Worm (Caenorhabditis elegans) whole organism, young adult: ENCODE data around the gene irk-3.

Experiments
- C17E4.6 ChIP-seq: fragments of 200-800 bp; sonication (Bioruptor generic); IDR thresholded peaks from 2 replicates; pipeline ENCODE4 v1.3.6; 2022; ENCODE audit warnings: missing genetic modification reagents, missing genetic modification characterization, missing compliant biosample characterization
- F39B2.1 ChIP-seq: fragments of 200-800 bp; sonication (Bioruptor generic); IDR thresholded peaks from 2 replicates; pipeline ENCODE4 v1.3.6; 2022; ENCODE audit warnings: missing genetic modification reagents, missing genetic modification characterization, missing compliant biosample characterization
- F57A8.1 ChIP-seq: fragments of 200-800 bp; sonication (Bioruptor generic); optimal IDR thresholded peaks from 2 replicates; lab custom pipeline; 2018; ENCODE audit warnings: mild to moderate bottlenecking, missing genetic modification characterization, moderate library complexity, missing compliant biosample characterization
- F57C9.4 ChIP-seq: sonication (generic microtip); optimal IDR thresholded peaks from 2 replicates; lab custom pipeline; 2017; ENCODE audit warnings: mild to moderate bottlenecking, missing genetic modification characterization, missing compliant biosample characterization
- Y53F4B.3 ChIP-seq: fragments of 200-800 bp; sonication (Bioruptor generic); IDR thresholded peaks from 2 replicates; pipeline ENCODE4 v1.3.6; 2022; ENCODE audit warnings: missing genetic modification reagents, missing genetic modification characterization, missing compliant biosample characterization
- Y67H2A.10 ChIP-seq: fragments of 200-800 bp; sonication (Bioruptor generic); conservative IDR thresholded peaks from 2 replicates; pipeline ENCODE4 v1.3.6; 2022; ENCODE audit warnings: missing genetic modification reagents, missing genetic modification characterization, missing compliant biosample characterization
- ama-1 ChIP-seq, 3 experiments: fragments of 150-350 bp in 1 of 3; sonication (generic microtip) in 2 of 3; optimal IDR thresholded peaks; 2 replicates each; lab custom pipeline; 2014 to 2018; ENCODE audit warnings: missing biosample characterization in 2 of 3, missing genetic modification characterization in 2 of 3, missing genetic modification reagents in 2 of 3
- aptf-2 ChIP-seq: fragments of 200-800 bp; sonication (Bioruptor generic); conservative IDR thresholded peaks from 2 replicates; pipeline ENCODE4 v1.3.6; 2022; ENCODE audit warnings: missing genetic modification reagents, missing genetic modification characterization, missing compliant biosample characterization
- aptf-3 ChIP-seq: fragments of 200-800 bp; sonication (Bioruptor generic); IDR thresholded peaks from 2 replicates; pipeline ENCODE4 v1.3.6; 2022; ENCODE audit warnings: missing genetic modification characterization, missing compliant biosample characterization
- athp-1 ChIP-seq: sonication (generic microtip); optimal IDR thresholded peaks from 2 replicates; lab custom pipeline; 2017; ENCODE audit warnings: mild to moderate bottlenecking, missing genetic modification characterization, missing compliant biosample characterization
- ceh-100 ChIP-seq: fragments of 200-800 bp; sonication (Bioruptor generic); IDR thresholded peaks from 2 replicates; pipeline ENCODE4 v1.3.6; 2022; ENCODE audit warnings: missing genetic modification reagents, missing genetic modification characterization, missing compliant biosample characterization
- ceh-91 ChIP-seq: fragments of 200-800 bp; sonication (Bioruptor generic); IDR thresholded peaks from 2 replicates; pipeline ENCODE4 v1.3.6; 2022; ENCODE audit warnings: missing genetic modification reagents, missing genetic modification characterization, missing compliant biosample characterization
- dox-1 ChIP-seq: fragments of 200-800 bp; sonication (Bioruptor generic); IDR thresholded peaks from 2 replicates; pipeline ENCODE4 v1.3.6; 2022; ENCODE audit warnings: missing genetic modification reagents, missing genetic modification characterization, missing compliant biosample characterization
- fkh-3 ChIP-seq: sonication (generic microtip); optimal IDR thresholded peaks from 2 replicates; lab custom pipeline; 2016; ENCODE audit warnings: mild to moderate bottlenecking, missing genetic modification characterization, missing compliant biosample characterization
- hlh-12 ChIP-seq: sonication (generic microtip); optimal IDR thresholded peaks from 2 replicates; lab custom pipeline; 2016; ENCODE audit warnings: missing genetic modification characterization, missing compliant biosample characterization
- hsf-1 ChIP-seq: fragments of 200-800 bp; sonication (Bioruptor generic); IDR thresholded peaks from 2 replicates; pipeline ENCODE4 v1.3.6; 2022; ENCODE audit warnings: missing genetic modification reagents, missing genetic modification characterization, missing compliant biosample characterization
- madf-6 ChIP-seq: fragments of 200-800 bp; sonication (Bioruptor generic); IDR thresholded peaks from 2 replicates; pipeline ENCODE4 v1.3.6; 2022; ENCODE audit warnings: missing genetic modification reagents, missing genetic modification characterization, missing compliant biosample characterization
- madf-8 ChIP-seq: fragments of 200-800 bp; sonication (Bioruptor generic); conservative IDR thresholded peaks from 2 replicates; pipeline ENCODE4 v1.3.6; 2022; ENCODE audit warnings: missing genetic modification reagents, missing genetic modification characterization, missing compliant biosample characterization
- mcd-1 ChIP-seq: fragments of 200-800 bp; sonication (Bioruptor generic); IDR thresholded peaks from 2 replicates; pipeline ENCODE4 v1.3.6; 2022; ENCODE audit warnings: missing genetic modification reagents, missing genetic modification characterization, missing compliant biosample characterization
- mel-28 ChIP-seq: sonication (generic microtip); optimal IDR thresholded peaks from 2 replicates; lab custom pipeline; 2016; ENCODE audit warnings: borderline replicate concordance, mild to moderate bottlenecking, missing genetic modification characterization, missing compliant biosample characterization
- nfya-1 ChIP-seq: sonication (generic microtip); optimal IDR thresholded peaks from 2 replicates; lab custom pipeline; 2017; ENCODE audit warnings: antibody characterized with exemption, missing compliant biosample characterization, missing genetic modification characterization, borderline replicate concordance; ENCODE audit not compliant: insufficient read depth
- nhr-120 ChIP-seq: fragments of 200-800 bp; sonication (Bioruptor generic); IDR thresholded peaks from 2 replicates; pipeline ENCODE4 v1.3.6; 2022; ENCODE audit warnings: missing genetic modification characterization, missing compliant biosample characterization
- nhr-90 ChIP-seq: sonication (generic microtip); optimal IDR thresholded peaks from 2 replicates; lab custom pipeline; 2016; ENCODE audit warnings: missing genotype, mild to moderate bottlenecking, missing genetic modification characterization, missing compliant biosample characterization
- repo-1 ChIP-seq: sonication (generic microtip); optimal IDR thresholded peaks from 2 replicates; lab custom pipeline; 2017; ENCODE audit warnings: mild to moderate bottlenecking, missing genetic modification characterization, missing compliant biosample characterization
- rpc-1 ChIP-seq, 2 experiments: fragments of 150-350 bp in 1 of 2; sonication (generic microtip) in 1 of 2; optimal IDR thresholded peaks; 2 replicates each; lab custom pipeline; 2014 to 2018; ENCODE audit warnings: missing biosample characterization in 1 of 2, missing genetic modification characterization in 1 of 2, missing genetic modification reagents in 1 of 2, missing genotype in 1 of 2
- snpc-1.1 ChIP-seq: sonication (generic microtip); optimal IDR thresholded peaks from 2 replicates; lab custom pipeline; 2017; ENCODE audit warnings: missing genetic modification characterization, mild to moderate bottlenecking, missing compliant biosample characterization, antibody characterized with exemption, moderate library complexity, missing genotype, missing genetic modification reagents; ENCODE audit not compliant: insufficient read depth
- somi-1 ChIP-seq: fragments of 200-800 bp; sonication (Bioruptor generic); optimal IDR thresholded peaks from 2 replicates; lab custom pipeline; 2018; ENCODE audit warnings: mild to moderate bottlenecking, missing genetic modification characterization, missing compliant biosample characterization
- sptf-2 ChIP-seq: fragments of 200-800 bp; sonication (Bioruptor generic); optimal IDR thresholded peaks from 2 replicates; lab custom pipeline; 2018; ENCODE audit warnings: mild to moderate bottlenecking, missing genetic modification characterization, missing compliant biosample characterization
- tbp1 ChIP-seq: fragments of 200-800 bp; sonication (Bioruptor generic); optimal IDR thresholded peaks from 2 replicates; lab custom pipeline; 2018; ENCODE audit warnings: mild to moderate bottlenecking, missing genetic modification characterization, missing compliant biosample characterization
- zfh-2 ChIP-seq: fragments of 200-800 bp; sonication (Bioruptor generic); conservative IDR thresholded peaks from 2 replicates; pipeline ENCODE4 v1.3.6; 2022; ENCODE audit warnings: missing genetic modification reagents, missing genetic modification characterization, missing compliant biosample characterization
- ztf-22 ChIP-seq: fragments of 200-800 bp; sonication (Bioruptor generic); optimal IDR thresholded peaks from 2 replicates; lab custom pipeline; 2018; ENCODE audit warnings: mild to moderate bottlenecking, missing genetic modification characterization, moderate library complexity, missing compliant biosample characterization
- ztf-3 ChIP-seq: fragments of 200-800 bp; sonication (Bioruptor generic); optimal IDR thresholded peaks from 2 replicates; lab custom pipeline; 2018; ENCODE audit warnings: mild to moderate bottlenecking, missing genetic modification characterization, missing compliant biosample characterization
- ztf-6 ChIP-seq: fragments of 200-800 bp; sonication (Bioruptor generic); IDR thresholded peaks from 2 replicates; pipeline ENCODE4 v1.3.6; 2022; ENCODE audit warnings: missing genetic modification reagents, missing genetic modification characterization, missing compliant biosample characterization

irk-3 gene

DNA sequence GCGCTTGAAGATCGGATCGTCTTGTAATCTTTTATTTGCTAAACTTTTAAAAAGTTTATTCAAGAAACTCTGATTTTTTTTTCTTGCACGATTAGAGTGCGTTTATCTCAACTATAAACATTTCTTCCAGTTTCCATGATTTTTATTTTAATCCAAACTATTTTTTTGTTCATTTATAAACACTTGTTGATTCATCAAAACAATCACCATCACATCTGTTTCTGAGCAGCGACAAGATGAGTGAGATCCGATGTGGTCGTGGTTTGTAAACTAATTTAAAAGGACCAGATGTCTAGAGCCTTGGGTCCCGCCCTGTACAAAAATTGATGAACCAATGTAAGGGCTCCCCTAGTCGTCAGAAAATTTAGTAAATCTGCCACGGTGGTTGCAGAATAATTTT, 31.0 kb upstream of the irk-3 start:
- no peak for TF ChIP-seq mcd-1 (GFP tag; lab: Robert Waterston, UW)
- TF ChIP-seq F57A8.1 (GFP tag; lab: Kevin White, UChicago): no peak
- TF ChIP-seq ceh-100 (GFP tag; lab: Robert Waterston, UW): no peak
- no peak for TF ChIP-seq repo-1
- no peak for TF ChIP-seq hlh-12
- TF ChIP-seq snpc-1.1 (tag; lab: Kevin White, UChicago): no peak
- TF ChIP-seq dox-1: no peak
- no peak for TF ChIP-seq rpc-1 (optimal IDR thresholded peaks at IDR 0.05; lab: Kevin White, UChicago)
- peak; percentile 20 for TF ChIP-seq rpc-1 (tag; optimal IDR thresholded peaks at IDR 0.05; lab: Kevin White, UChicago)

DNA sequence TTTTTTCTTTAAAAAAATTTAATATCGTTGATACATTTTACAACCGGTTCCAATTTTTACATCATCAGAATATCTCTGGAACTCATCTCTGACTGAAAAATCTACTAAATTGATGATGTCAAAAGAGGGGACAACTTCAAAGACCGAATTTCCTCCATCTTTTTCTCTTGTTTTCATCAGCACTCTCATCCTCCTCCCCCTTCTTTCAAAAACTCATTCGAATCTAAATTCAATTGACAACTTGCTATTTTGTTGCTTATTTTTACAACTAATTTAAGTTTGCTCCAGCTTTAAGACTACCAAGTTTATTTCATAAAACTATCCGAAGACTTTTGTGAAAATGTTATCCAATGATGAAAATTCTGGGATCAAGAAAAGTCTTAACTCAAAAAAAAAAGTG, 28.8 kb upstream of the irk-3 start:
- TF ChIP-seq ceh-91 (GFP tag; lab: Robert Waterston, UW): no peak
- no peak for TF ChIP-seq ztf-22 (GFP tag; lab: Kevin White, UChicago)
- TF ChIP-seq C17E4.6 (GFP tag; lab: Robert Waterston, UW): no peak
- TF ChIP-seq ama-1 (optimal IDR thresholded peaks at IDR 0.05; lab: Kevin White, UChicago): no peak
- TF ChIP-seq ama-1 (GFP tag; optimal IDR thresholded peaks at IDR 0.05; lab: Kevin White, UChicago): no peak
- no peak for TF ChIP-seq ztf-6 (GFP tag; lab: Robert Waterston, UW)
- no peak for TF ChIP-seq Y67H2A.10 (GFP tag; lab: Robert Waterston, UW)
- TF ChIP-seq mel-28 (tag; lab: Kevin White, UChicago): no peak
- no peak for TF ChIP-seq F57C9.4
- no peak for TF ChIP-seq snpc-1.1 (tag; lab: Kevin White, UChicago)
- no peak for TF ChIP-seq aptf-2 (GFP tag; lab: Robert Waterston, UW)
- no peak for TF ChIP-seq nhr-90 (tag; lab: Kevin White, UChicago)
- TF ChIP-seq hsf-1 (GFP tag; lab: Robert Waterston, UW): no peak
- TF ChIP-seq fkh-3: no peak
- no peak for TF ChIP-seq F39B2.1
- no peak for TF ChIP-seq sptf-2 (GFP tag; lab: Kevin White, UChicago)
- TF ChIP-seq ceh-100 (GFP tag; lab: Robert Waterston, UW): no peak
- no peak for TF ChIP-seq ztf-3 (GFP tag; lab: Kevin White, UChicago)
- TF ChIP-seq madf-6 (GFP tag; lab: Robert Waterston, UW): no peak
- TF ChIP-seq athp-1 (tag; lab: Kevin White, UChicago): no peak

DNA sequence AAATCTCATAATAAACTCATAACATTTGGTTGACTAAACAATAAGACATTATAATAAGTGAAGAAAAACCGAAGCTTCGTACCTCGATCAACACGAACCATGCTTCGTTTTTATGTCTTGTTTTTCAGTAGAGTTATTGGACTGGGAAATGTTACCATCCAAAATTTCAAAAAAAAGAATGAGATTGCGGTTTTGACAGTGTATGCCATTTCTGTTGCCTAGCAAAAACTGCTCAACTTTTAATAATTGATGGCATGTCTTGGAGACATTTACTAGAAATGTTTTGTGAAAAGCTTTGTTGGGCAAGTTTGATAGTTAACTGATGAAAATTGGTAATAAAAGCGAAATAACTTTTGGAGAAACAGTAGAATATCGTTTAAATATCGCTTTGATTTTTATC, 25.1 kb upstream of the irk-3 start, which contains the start of gene Y60A9.1:
Gene Y60A9.1, minus strand, starts transcription at position 101 of the 400 bp plus-strand sequence.
- TF ChIP-seq nhr-120 (GFP tag; lab: Robert Waterston, UW): no peak
- TF ChIP-seq zfh-2 (GFP tag; lab: Robert Waterston, UW): no peak
- TF ChIP-seq nfya-1 (tag; lab: Kevin White, UChicago): no peak
- no peak for TF ChIP-seq aptf-3 (GFP tag; lab: Robert Waterston, UW)
- no peak for TF ChIP-seq madf-8
- no peak for TF ChIP-seq tbp1 (GFP tag; lab: Kevin White, UChicago)
- no peak for TF ChIP-seq somi-1 (GFP tag; lab: Kevin White, UChicago)
- TF ChIP-seq C17E4.6 (GFP tag; lab: Robert Waterston, UW): no peak
- TF ChIP-seq, all 124 proteins: peak for 0

DNA sequence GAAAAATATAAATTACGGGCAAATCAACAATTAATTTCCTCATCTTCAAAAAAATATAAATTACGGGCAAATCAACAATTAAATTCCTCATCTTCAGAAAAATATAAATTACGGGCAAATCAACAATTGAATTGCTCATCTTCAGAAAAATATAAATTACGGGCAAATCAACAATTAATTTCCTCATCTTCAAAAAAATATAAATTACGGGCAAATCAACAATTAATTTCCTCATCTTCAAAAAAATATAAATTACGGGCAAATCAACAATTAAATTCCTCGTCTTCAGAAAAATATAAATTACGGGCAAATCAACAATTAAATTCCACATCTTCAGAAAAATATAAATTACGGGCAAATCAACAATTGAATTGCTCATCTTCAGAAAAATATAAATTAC, 17.5 kb upstream of the irk-3 start:
- TF ChIP-seq Y53F4B.3 (GFP tag; lab: Robert Waterston, UW): peak; percentile 37; the same call in 1 of the 2 replicates
